Fruit fly (Drosophila melanogaster): ENCODE data around the gene UQCR-Q.

- no peak for TF ChIP-seq CG8478 (optimal IDR thresholded peaks at IDR 0.05)
- no peak for TF ChIP-seq CTCF (optimal IDR thresholded peaks at IDR 0.05)
Measured at dm6 chr3L:17447881-17448280, 26.7 kb upstream of the UQCR-Q start.

Data from S2 (cell line).